Fruit fly (Drosophila melanogaster): ENCODE data around the gene Saysd1.

Gene Saysd1

dm6 chr3R:25232271-25232989 is 17.4 kb upstream of the Saysd1 start, which contains the start of gene Cad96Cb (continued):
- TF ChIP-seq CG2875 (GFP tag; optimal IDR thresholded peaks at IDR 0.05): peak; percentile 87
- peak; percentile 75 for TF ChIP-seq tx (GFP tag; optimal IDR thresholded peaks at IDR 0.05)
- peak; percentile 32 for TF ChIP-seq CG1647 (GFP tag; optimal IDR thresholded peaks at IDR 0.05)
- TF ChIP-seq gem (tag; optimal IDR thresholded peaks at IDR 0.05): peak; percentile 90
- peak in 1 of 3 experiments; percentile 27 for TF ChIP-seq Stat92E (GFP tag; optimal IDR thresholded peaks at IDR 0.05)
- TF ChIP-seq CG18764 (GFP tag; optimal IDR thresholded peaks at IDR 0.05): peak; percentile 76
- peak; percentile 30; the same call in 1 of the 2 replicates for TF ChIP-seq CG10366 (GFP tag; IDR thresholded peaks at IDR 0.05)
- peak; percentile 88 for TF ChIP-seq Atf-2 (GFP tag; optimal IDR thresholded peaks at IDR 0.05)
- TF ChIP-seq Deaf1 (tag; optimal IDR thresholded peaks at IDR 0.05): no peak
- TF ChIP-seq CG9727 (GFP tag; optimal IDR thresholded peaks at IDR 0.05): peak; percentile 92
- TF ChIP-seq CG1024 (GFP tag; IDR thresholded peaks at IDR 0.05): 0 out of 2 replicates have a peak, but pooled peaks have one; percentile 12
- TF ChIP-seq CG11504 (tag; optimal IDR thresholded peaks at IDR 0.05): peak; percentile 92
- TF ChIP-seq D (optimal IDR thresholded peaks at IDR 0.05): no peak
- peak; percentile 92 for TF ChIP-seq D (GFP tag; optimal IDR thresholded peaks at IDR 0.05)
- peak; percentile 71 for TF ChIP-seq Side (GFP tag; optimal IDR thresholded peaks at IDR 0.05)
- no peak for TF ChIP-seq zen2 (GFP tag; IDR thresholded peaks at IDR 0.05; ENCODE audit: partially characterized antibody)
- peak; percentile 66; the same call in 1 of the 3 replicates for TF ChIP-seq so (GFP tag; IDR thresholded peaks at IDR 0.05)
- TF ChIP-seq CG1602 (GFP tag; optimal IDR thresholded peaks at IDR 0.05): peak; percentile 73
- TF ChIP-seq bsh (GFP tag; optimal IDR thresholded peaks at IDR 0.05): peak; percentile 84 to 91
- TF ChIP-seq CG13775 (GFP tag; optimal IDR thresholded peaks at IDR 0.05): peak; percentile 84
- TF ChIP-seq CG31441 (GFP tag; IDR thresholded peaks at IDR 0.05): peak; percentile 94
- no peak for TF ChIP-seq fru (optimal IDR thresholded peaks at IDR 0.05)
- peak; percentile 43 for TF ChIP-seq ac (GFP tag; optimal IDR thresholded peaks at IDR 0.05)
- TF ChIP-seq CG1792 (GFP tag; optimal IDR thresholded peaks at IDR 0.05): peak; percentile 63
- TF ChIP-seq Hr3 (GFP tag; optimal IDR thresholded peaks at IDR 0.05): peak; percentile 79
- no peak; the same call in 2 of the 3 replicates for TF ChIP-seq B-H1 (GFP tag; IDR thresholded peaks at IDR 0.05)
- TF ChIP-seq MBD-R2 (GFP tag; IDR thresholded peaks at IDR 0.05): no peak
- TF ChIP-seq hkb (optimal IDR thresholded peaks at IDR 0.05): no peak
- peak; percentile 79 for TF ChIP-seq hkb (GFP tag; IDR thresholded peaks at IDR 0.05)
- no peak for TF ChIP-seq BEAF-32 (GFP tag; optimal IDR thresholded peaks at IDR 0.05)
- TF ChIP-seq nmo (GFP tag; optimal IDR thresholded peaks at IDR 0.05): peak; percentile 95
- peak; percentile 77 for TF ChIP-seq Xrp1 (GFP tag; IDR thresholded peaks at IDR 0.05)
- peak; percentile 73 for TF ChIP-seq NC2β (GFP tag; optimal IDR thresholded peaks at IDR 0.05)
- peak; percentile 56 for TF ChIP-seq CG7786 (GFP tag; optimal IDR thresholded peaks at IDR 0.05)
- TF ChIP-seq CG11723 (GFP tag; optimal IDR thresholded peaks at IDR 0.05): peak; percentile 80
- TF ChIP-seq Neu2 (GFP tag; optimal IDR thresholded peaks at IDR 0.05; ENCODE audit: borderline replicate concordance): no peak
- TF ChIP-seq CG11093 (GFP tag; IDR thresholded peaks at IDR 0.05): 0 out of 3 replicates have a peak, but pooled peaks have one; percentile 55
- TF ChIP-seq CG8281 (tag; optimal IDR thresholded peaks at IDR 0.05): peak; percentile 68
- peak; percentile 63 for TF ChIP-seq BtbVII (GFP tag; optimal IDR thresholded peaks at IDR 0.05)
- no peak for TF ChIP-seq Doc2 (GFP tag; IDR thresholded peaks at IDR 0.05)
- TF ChIP-seq CG31365 (tag; optimal IDR thresholded peaks at IDR 0.05): no peak
- peak; percentile 53 for TF ChIP-seq CG12942 (GFP tag; optimal IDR thresholded peaks at IDR 0.05)
- peak; percentile 77 for TF ChIP-seq CG15011 (GFP tag; optimal IDR thresholded peaks at IDR 0.05)
- TF ChIP-seq YL-1 (GFP tag; optimal IDR thresholded peaks at IDR 0.05): peak; percentile 9
- TF ChIP-seq CG6654 (GFP tag; optimal IDR thresholded peaks at IDR 0.05): peak; percentile 70
- no peak for TF ChIP-seq CG6683 (GFP tag; optimal IDR thresholded peaks at IDR 0.05)
- no peak for TF ChIP-seq NFAT (GFP tag; IDR thresholded peaks at IDR 0.05)
- no peak for TF ChIP-seq CG15479 (GFP tag; optimal IDR thresholded peaks at IDR 0.05)
- TF ChIP-seq ewg (GFP tag; optimal IDR thresholded peaks at IDR 0.05): peak; percentile 75
- TF ChIP-seq CG4617 (GFP tag; optimal IDR thresholded peaks at IDR 0.05; ENCODE audit: borderline replicate concordance): peak; percentile 59

Measured in whole organism, embryonic.